Worm (Caenorhabditis elegans): ENCODE measurements around the gene F25E5.1.

- TF ChIP-seq nhr-77 (tag; optimal IDR thresholded peaks at IDR 0.05) = no peak
- TF ChIP-seq unc-62 (GFP tag; optimal IDR thresholded peaks at IDR 0.05 in 1 of 2) = no peak
- TF ChIP-seq unc-62 (tag; optimal IDR thresholded peaks at IDR 0.05) = no peak
- TF ChIP-seq ceh-82 (tag; optimal IDR thresholded peaks at IDR 0.05) = no peak
- no peak for TF ChIP-seq fkh-10 (GFP tag; optimal IDR thresholded peaks at IDR 0.05)
- no peak for TF ChIP-seq nhr-11 (tag; optimal IDR thresholded peaks at IDR 0.05)
- no peak for TF ChIP-seq nhr-42 (GFP tag; IDR thresholded peaks at IDR 0.05)
- no peak for TF ChIP-seq unc-130 (GFP tag; optimal IDR thresholded peaks at IDR 0.05)
- TF ChIP-seq ama-1 (optimal IDR thresholded peaks at IDR 0.05) = no peak
- no peak for TF ChIP-seq mes-2 (tag; optimal IDR thresholded peaks at IDR 0.05; ENCODE audit: poor library complexity, severe bottlenecking)
- no peak for TF ChIP-seq zip-11 (GFP tag; IDR thresholded peaks at IDR 0.05)
- TF ChIP-seq aly-2 (tag; optimal IDR thresholded peaks at IDR 0.05) = no peak
- no peak for TF ChIP-seq nhr-10 (tag; optimal IDR thresholded peaks at IDR 0.05)
Observed at ce11 chrV:7416569-7416968, 49.1 kb upstream of the F25E5.1 start.
